Worm (Caenorhabditis elegans): Measurements from ENCODE around the gene K04G7.1.
"Not testable (repeated sequence)": the region's sequence is repeated elsewhere in the genome, so short reads cannot be mapped to it uniquely, and the experiment has no call there.

- TF ChIP-seq elt-3, ceh-16, unc-39, ceh-82, jun-1, egl-27, nhr-12, ceh-28, mml-1, zag-1 (tag; optimal IDR thresholded peaks at IDR 0.05): not testable (repeated sequence)
These were observed 33.9 kb upstream of the K04G7.1 start, which contains the start of gene viro-2 for ce11 chrIII:7128601-7129000.
